Fruit fly (Drosophila melanogaster): ENCODE data around the gene CG11178.

dm6 chrX:13615992-13616391 is 10.5 kb downstream of the CG11178 start:
- TF ChIP-seq CTCF (optimal IDR thresholded peaks at IDR 0.05) (no peak), CG8478 (optimal IDR thresholded peaks at IDR 0.05) (no peak)

Data from S2 (cell line).